Worm (Caenorhabditis elegans) whole organism, mixed stage, embryonic: Measurements from ENCODE around the gene ctsa-4.1.
A peak's percentile ranks its signal among the peaks of the same experiment; 100 is the strongest.

Source experiments
- M03D4.4 ChIP-seq: sonication (generic microtip); optimal IDR thresholded peaks from 2 replicates; lab custom pipeline; 2017; ENCODE audit warnings: mild to moderate bottlenecking, missing genetic modification characterization, missing compliant biosample characterization
- bed-3 ChIP-seq: fragments of 200-800 bp; sonication (Bioruptor generic); optimal IDR thresholded peaks from 3 replicates; lab custom pipeline; 2018; ENCODE audit warnings: mild to moderate bottlenecking, missing genetic modification characterization, moderate library complexity, missing compliant biosample characterization
- blmp-1 ChIP-seq: fragments of 150-350 bp; optimal IDR thresholded peaks from 2 replicates; lab custom pipeline; 2014; ENCODE audit warnings: missing biosample characterization, missing genetic modification characterization
- ceh-39 ChIP-seq: fragments of 150-350 bp; optimal IDR thresholded peaks from 2 replicates; lab custom pipeline; 2014; ENCODE audit warnings: missing biosample characterization, missing genetic modification characterization
- ceh-43 ChIP-seq: fragments of 200-800 bp; sonication (Bioruptor generic); optimal IDR thresholded peaks from 2 replicates; lab custom pipeline; 2018; ENCODE audit warnings: mild to moderate bottlenecking, missing genetic modification characterization, moderate library complexity, missing compliant biosample characterization
- ceh-83 ChIP-seq: fragments of 200-800 bp; sonication (Bioruptor generic); optimal IDR thresholded peaks from 2 replicates; lab custom pipeline; 2018; ENCODE audit warnings: mild to moderate bottlenecking, missing genetic modification characterization, missing compliant biosample characterization
- cnd-1 ChIP-seq: fragments of 200-800 bp; sonication (Bioruptor generic); optimal IDR thresholded peaks from 2 replicates; lab custom pipeline; 2018; ENCODE audit warnings: mild to moderate bottlenecking, missing genetic modification characterization, missing compliant biosample characterization
- elt-1 ChIP-seq: sonication (generic microtip); optimal IDR thresholded peaks from 2 replicates; lab custom pipeline; 2017; ENCODE audit warnings: missing genetic modification characterization, mild to moderate bottlenecking, missing compliant biosample characterization, antibody characterized with exemption, moderate library complexity, borderline replicate concordance; ENCODE audit not compliant: insufficient read depth
- elt-3 ChIP-seq: fragments of 150-350 bp; optimal IDR thresholded peaks from 2 replicates; lab custom pipeline; 2014; ENCODE audit warnings: missing biosample characterization, missing genetic modification characterization
- flh-1 ChIP-seq: fragments of 200-800 bp; sonication (Bioruptor generic); optimal IDR thresholded peaks from 2 replicates; lab custom pipeline; 2018; ENCODE audit warnings: mild to moderate bottlenecking, missing genetic modification characterization, moderate library complexity, missing compliant biosample characterization
- ham-2 ChIP-seq: fragments of 200-800 bp; sonication (Bioruptor generic); optimal IDR thresholded peaks from 2 replicates; lab custom pipeline; 2018; ENCODE audit warnings: mild to moderate bottlenecking, missing genetic modification characterization, missing compliant biosample characterization
- hlh-1 ChIP-seq: fragments of 150-350 bp; optimal IDR thresholded peaks from 2 replicates; lab custom pipeline; 2014; ENCODE audit warnings: missing biosample characterization, missing genetic modification reagents, missing genetic modification characterization
- lin-13 ChIP-seq: fragments of 150-350 bp; optimal IDR thresholded peaks from 2 replicates; lab custom pipeline; 2014; ENCODE audit warnings: missing biosample characterization, missing genetic modification characterization
- lin-32 ChIP-seq: fragments of 200-800 bp; sonication (Bioruptor generic); optimal IDR thresholded peaks from 2 replicates; lab custom pipeline; 2018; ENCODE audit warnings: mild to moderate bottlenecking, missing genetic modification characterization, missing compliant biosample characterization
- mab-5 ChIP-seq: fragments of 150-350 bp; optimal IDR thresholded peaks from 2 replicates; lab custom pipeline; 2014; ENCODE audit warnings: missing biosample characterization, missing genetic modification characterization
- mep-1 ChIP-seq: fragments of 150-350 bp; optimal IDR thresholded peaks from 2 replicates; lab custom pipeline; 2017; ENCODE audit warnings: missing biosample characterization, missing genetic modification reagents, missing genetic modification characterization, inconsistent platforms
- mls-2 ChIP-seq: sonication (generic microtip); optimal IDR thresholded peaks from 2 replicates; lab custom pipeline; 2016; ENCODE audit warnings: mild to moderate bottlenecking, missing genetic modification characterization, moderate library complexity, missing compliant biosample characterization
- nhr-12 ChIP-seq: fragments of 150-350 bp; optimal IDR thresholded peaks from 2 replicates; lab custom pipeline; 2014; ENCODE audit warnings: missing biosample characterization, missing genetic modification characterization
- nhr-2 ChIP-seq: fragments of 150-350 bp; optimal IDR thresholded peaks from 2 replicates; lab custom pipeline; 2014; ENCODE audit warnings: missing biosample characterization, missing genetic modification characterization
- nhr-237 ChIP-seq: fragments of 150-350 bp; optimal IDR thresholded peaks from 2 replicates; lab custom pipeline; 2014; ENCODE audit warnings: missing biosample characterization, missing genetic modification characterization
- nhr-28 ChIP-seq: fragments of 150-350 bp; optimal IDR thresholded peaks from 2 replicates; lab custom pipeline; 2014; ENCODE audit warnings: missing biosample characterization, missing genetic modification characterization
- snpc-4 ChIP-seq: fragments of 150-350 bp; optimal IDR thresholded peaks from 2 replicates; lab custom pipeline; 2014; ENCODE audit warnings: missing biosample characterization, missing genetic modification characterization
- unc-120 ChIP-seq: sonication (generic microtip); optimal IDR thresholded peaks from 2 replicates; lab custom pipeline; 2017; ENCODE audit warnings: missing genetic modification characterization, missing compliant biosample characterization; ENCODE audit not compliant: poor library complexity, severe bottlenecking
- unc-39 ChIP-seq: fragments of 150-350 bp; optimal IDR thresholded peaks from 2 replicates; lab custom pipeline; 2014; ENCODE audit warnings: missing biosample characterization, missing genetic modification characterization
- unc-62 ChIP-seq: fragments of 150-350 bp; optimal IDR thresholded peaks from 2 replicates; lab custom pipeline; 2014; ENCODE audit warnings: missing biosample characterization, missing genetic modification reagents, missing genetic modification characterization
- zip-8 ChIP-seq: fragments of 150-350 bp; optimal IDR thresholded peaks from 2 replicates; lab custom pipeline; 2014; ENCODE audit warnings: missing biosample characterization, missing genetic modification characterization

ctsa-4.1 gene

DNA sequence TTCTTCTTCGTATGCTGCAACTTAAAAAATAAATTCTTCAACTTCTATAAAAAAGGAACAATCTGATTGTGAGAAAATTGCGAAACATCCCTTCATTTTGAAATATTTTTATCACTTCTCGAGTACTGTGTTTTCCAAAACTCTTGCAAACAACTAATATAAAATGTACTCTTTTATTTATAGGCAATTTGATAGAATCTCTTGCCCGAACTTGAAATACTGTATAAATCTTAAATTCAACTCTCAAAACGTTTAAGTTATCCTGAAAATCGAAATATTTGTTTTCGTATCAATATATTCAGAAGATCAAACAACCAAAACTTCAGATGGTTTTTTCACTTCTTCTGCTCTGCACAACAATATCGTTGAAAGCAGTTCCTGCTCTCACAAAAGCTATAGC is 19.7 kb downstream of the ctsa-4.1 start, which contains the start of gene F58F12.4:
TSS of gene F58F12.4 (plus strand) at position 301 of the 400 bp plus-strand sequence.
- TF ChIP-seq lin-13 (tag; lab: Kevin White, UChicago) (no peak), snpc-4 (tag; lab: Kevin White, UChicago) (no peak), elt-3 (no peak), ceh-43 (GFP tag; lab: Kevin White, UChicago) (no peak), nhr-28 (tag; lab: Kevin White, UChicago) (no peak), elt-1 (tag; lab: Kevin White, UChicago) (no peak), unc-62 (no peak), mab-5 (tag; lab: Kevin White, UChicago) (no peak), mls-2 (tag; lab: Kevin White, UChicago) (no peak), cnd-1 (tag; lab: Kevin White, UChicago) (no peak)
- TF ChIP-seq, all 35 proteins: peak for 0

DNA sequence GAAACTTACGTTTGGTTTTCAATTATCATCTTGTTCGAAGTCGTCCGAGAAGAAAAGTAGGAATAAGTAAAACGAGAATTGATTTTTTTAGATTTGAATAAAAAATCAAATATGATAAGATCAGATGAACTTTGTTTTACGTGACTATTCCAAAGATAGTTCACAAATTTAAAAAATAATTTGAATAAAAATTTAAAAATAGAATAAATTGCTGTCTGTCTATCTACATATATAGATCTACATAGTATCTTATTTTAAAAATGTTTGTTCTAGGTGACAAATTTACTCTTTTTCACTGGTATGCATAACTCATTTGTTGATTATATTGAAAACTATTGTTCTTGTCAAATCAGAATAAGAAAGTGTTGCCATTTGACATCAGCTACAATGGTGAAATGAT is 21.1 kb downstream of the ctsa-4.1 start, which contains the start of gene F58F12.2:
TSS of gene F58F12.2 (minus strand) at position 101 of the 400 bp plus-strand sequence.
- TF ChIP-seq mep-1 (tag; lab: Kevin White, UChicago) (no peak), unc-120 (tag; lab: Kevin White, UChicago) (no peak)

DNA sequence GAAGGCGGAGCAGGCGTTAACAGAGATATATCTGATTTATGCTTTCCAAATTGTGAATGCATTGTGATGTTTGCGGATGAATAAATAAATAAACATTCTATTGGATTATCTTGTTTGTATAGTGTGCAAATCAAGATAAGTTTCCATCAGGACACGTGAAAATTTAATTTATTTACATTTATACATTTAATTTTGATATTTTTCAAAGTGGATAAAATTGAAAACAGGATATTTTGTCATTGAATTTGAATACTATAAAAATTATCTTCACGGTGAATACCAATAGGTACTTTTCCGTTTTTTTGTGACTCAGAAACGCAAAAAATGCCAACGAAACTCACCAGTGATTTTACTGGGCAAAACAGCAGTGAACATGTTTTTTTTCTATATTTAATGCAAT is 24.4 kb downstream of the ctsa-4.1 start, which contains the start of gene F58F12.3:
TSS of gene F58F12.3 (minus strand) at position 101 of the 400 bp plus-strand sequence.
- no peak for TF ChIP-seq blmp-1 (tag; lab: Kevin White, UChicago)
- no peak for TF ChIP-seq bed-3
- no peak for TF ChIP-seq mls-2 (tag; lab: Kevin White, UChicago)
- TF ChIP-seq mep-1 (tag; lab: Kevin White, UChicago) = no peak
- TF ChIP-seq lin-13 (tag; lab: Kevin White, UChicago) = no peak
- no peak for TF ChIP-seq flh-1 (GFP tag; lab: Kevin White, UChicago)
- no peak for TF ChIP-seq nhr-12 (tag; lab: Kevin White, UChicago)
- no peak for TF ChIP-seq unc-39 (tag; lab: Kevin White, UChicago)
- TF ChIP-seq unc-120 (tag; lab: Kevin White, UChicago) = no peak

DNA sequence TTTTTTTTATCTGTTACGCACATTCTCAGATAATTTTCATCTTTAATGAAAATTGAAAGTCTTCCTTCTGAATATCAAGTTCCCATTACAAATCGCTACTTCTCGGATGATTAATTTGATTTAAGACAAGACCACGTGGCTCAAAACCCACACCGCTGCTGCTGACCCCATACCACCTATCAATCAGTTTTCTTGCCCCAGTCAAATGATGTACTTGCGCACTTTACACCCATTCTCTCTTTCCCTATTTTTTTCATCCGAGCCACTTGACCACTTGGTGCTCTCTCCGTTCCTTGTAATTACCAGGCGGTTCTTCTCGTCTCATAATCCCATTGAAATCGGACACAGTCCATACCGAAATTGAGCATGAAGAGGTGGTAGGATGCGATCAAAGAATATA is 27.2 kb downstream of the ctsa-4.1 start:
- TF ChIP-seq snpc-4 (tag; lab: Kevin White, UChicago) (no peak), elt-1 (tag; lab: Kevin White, UChicago) (no peak), lin-32 (GFP tag; lab: Kevin White, UChicago) (no peak), ham-2 (GFP tag; lab: Kevin White, UChicago) (no peak), flh-1 (GFP tag; lab: Kevin White, UChicago) (no peak), hlh-1 (tag; lab: Kevin White, UChicago) (peak; percentile 81), M03D4.4 (tag; lab: Kevin White, UChicago) (no peak), nhr-2 (tag; lab: Kevin White, UChicago) (peak; percentile 16), cnd-1 (tag; lab: Kevin White, UChicago) (no peak), mab-5 (tag; lab: Kevin White, UChicago) (no peak), unc-62 (peak; percentile 56), ceh-83 (GFP tag; lab: Kevin White, UChicago) (no peak), lin-13 (tag; lab: Kevin White, UChicago) (no peak), nhr-28 (tag; lab: Kevin White, UChicago) (no peak), bed-3 (no peak), blmp-1 (tag; lab: Kevin White, UChicago) (no peak), elt-3 (no peak), unc-120 (tag; lab: Kevin White, UChicago) (no peak), ceh-39 (tag; lab: Kevin White, UChicago) (no peak)

DNA sequence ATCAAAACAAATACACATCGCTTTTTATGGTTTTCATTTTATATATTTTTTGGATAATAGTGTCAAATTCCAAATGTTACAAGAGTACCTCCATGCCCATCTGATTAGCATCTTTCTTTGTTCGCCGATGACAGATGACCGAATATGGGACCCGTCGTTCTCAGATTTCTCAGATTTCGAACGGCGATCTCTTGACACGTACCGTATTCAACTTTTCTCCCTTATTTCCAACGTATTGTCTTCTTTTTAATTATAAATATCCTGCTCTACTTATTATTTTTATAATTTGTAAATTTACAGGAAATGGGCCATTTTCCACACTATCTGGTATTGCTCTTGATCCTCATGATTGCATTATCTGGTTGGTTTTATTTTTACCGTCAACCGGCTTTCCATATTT is 31.6 kb downstream of the ctsa-4.1 start, which contains the start of gene zig-10:
TSS of gene zig-10 (plus strand) at position 301 of the 400 bp plus-strand sequence.
- no peak for TF ChIP-seq ham-2 (GFP tag; lab: Kevin White, UChicago)
- peak; percentile 37 for TF ChIP-seq elt-1 (tag; lab: Kevin White, UChicago)

DNA sequence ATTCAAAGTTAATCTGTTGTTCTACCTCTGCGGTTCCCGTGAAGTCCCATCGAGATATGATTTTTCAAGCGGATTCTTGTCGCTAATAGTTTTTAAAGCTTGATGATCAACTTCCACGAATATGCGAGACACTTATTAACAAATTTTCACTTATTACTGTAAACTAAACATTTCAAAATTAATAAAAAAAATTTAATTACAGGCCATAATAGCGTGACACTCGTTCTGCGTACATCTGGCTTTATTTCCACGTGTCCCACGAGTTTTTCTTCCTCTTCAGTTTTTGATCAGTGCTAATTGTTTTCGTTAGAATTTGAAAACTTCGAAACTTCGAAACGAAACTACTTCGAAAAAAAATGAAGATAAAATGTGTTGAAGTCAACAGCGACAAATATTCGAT is 34.9 kb downstream of the ctsa-4.1 start, which contains the start of gene btb-2:
TSS of gene btb-2 (plus strand) at position 301 of the 400 bp plus-strand sequence.
- TF ChIP-seq bed-3 (no peak), nhr-2 (tag; lab: Kevin White, UChicago) (no peak), zip-8 (tag; lab: Kevin White, UChicago) (no peak), nhr-237 (tag; lab: Kevin White, UChicago) (no peak), hlh-1 (tag; lab: Kevin White, UChicago) (no peak), nhr-12 (tag; lab: Kevin White, UChicago) (no peak), elt-1 (tag; lab: Kevin White, UChicago) (no peak), unc-120 (tag; lab: Kevin White, UChicago) (no peak), mls-2 (tag; lab: Kevin White, UChicago) (no peak), snpc-4 (tag; lab: Kevin White, UChicago) (no peak), blmp-1 (tag; lab: Kevin White, UChicago) (no peak), ham-2 (GFP tag; lab: Kevin White, UChicago) (no peak), mep-1 (tag; lab: Kevin White, UChicago) (no peak)
